Worm (Caenorhabditis elegans) whole organism, L4 larva: ENCODE measurements around the gene sre-43.
A peak's percentile ranks its signal among the peaks of the same experiment; 100 is the strongest.

Source experiments
- F10B5.3 ChIP-seq: sonication (generic microtip); optimal IDR thresholded peaks from 2 replicates; lab custom pipeline; 2016; ENCODE audit warnings: mild to moderate bottlenecking, missing genetic modification characterization, missing compliant biosample characterization
- F26F4.8 ChIP-seq: fragments of 200-800 bp; sonication (Bioruptor generic); conservative IDR thresholded peaks from 2 replicates; pipeline ENCODE4 v1.3.6; 2022; ENCODE audit warnings: missing genetic modification characterization, missing compliant biosample characterization
- F44E2.7 ChIP-seq: fragments of 200-800 bp; sonication (Bioruptor generic); IDR thresholded peaks from 2 replicates; pipeline ENCODE4 v2.1.2; 2022; ENCODE audit warnings: missing genetic modification characterization, missing compliant biosample characterization
- T20F7.1 ChIP-seq: fragments of 200-800 bp; sonication (Bioruptor generic); optimal IDR thresholded peaks from 2 replicates; lab custom pipeline; 2018; ENCODE audit warnings: mild to moderate bottlenecking, missing genetic modification characterization, missing compliant biosample characterization
- T26A8.4 ChIP-seq: fragments of 200-800 bp; sonication (Bioruptor generic); IDR thresholded peaks from 2 replicates; pipeline ENCODE4 v1.3.6; 2022; ENCODE audit warnings: missing genetic modification characterization, missing compliant biosample characterization
- Y48G9A.11 ChIP-seq: fragments of 200-800 bp; sonication (Bioruptor generic); IDR thresholded peaks from 2 replicates; pipeline ENCODE4 v1.3.6; 2022; ENCODE audit warnings: missing genetic modification reagents, missing genetic modification characterization, missing compliant biosample characterization
- ZK337.2 ChIP-seq: fragments of 200-800 bp; sonication (Bioruptor generic); IDR thresholded peaks from 2 replicates; pipeline ENCODE4 v1.3.6; 2022; ENCODE audit warnings: missing genetic modification reagents, missing genetic modification characterization, missing compliant biosample characterization
- ZK546.5 ChIP-seq, 2 experiments: sonication (generic microtip); optimal IDR thresholded peaks; 2 replicates each; lab custom pipeline; 2017; ENCODE audit warnings: missing biosample characterization in 2 of 2, missing genetic modification characterization in 2 of 2
- ceh-32 ChIP-seq: sonication (generic microtip); optimal IDR thresholded peaks from 2 replicates; lab custom pipeline; 2016; ENCODE audit warnings: mild to moderate bottlenecking, missing genetic modification characterization, missing compliant biosample characterization; ENCODE audit not compliant: poor library complexity
- ceh-44 ChIP-seq: fragments of 200-800 bp; sonication (Bioruptor generic); IDR thresholded peaks from 2 replicates; pipeline ENCODE4 v1.3.6; 2022; ENCODE audit warnings: missing genetic modification reagents, missing genetic modification characterization, missing compliant biosample characterization
- ceh-62 ChIP-seq: sonication (generic microtip); optimal IDR thresholded peaks from 2 replicates; lab custom pipeline; 2017; ENCODE audit warnings: missing biosample characterization, missing genetic modification characterization
- ceh-82 ChIP-seq: sonication (generic microtip); optimal IDR thresholded peaks from 2 replicates; lab custom pipeline; 2017; ENCODE audit warnings: missing biosample characterization, missing genetic modification characterization
- ces-1 ChIP-seq: fragments of 150-350 bp; sonication (generic microtip); optimal IDR thresholded peaks from 4 replicates; lab custom pipeline; 2014; ENCODE audit warnings: missing biosample characterization, missing genetic modification reagents, missing genetic modification characterization
- ctbp-1 ChIP-seq: fragments of 200-800 bp; sonication (Bioruptor generic); IDR thresholded peaks from 2 replicates; pipeline ENCODE4 v1.3.6; 2022; ENCODE audit warnings: missing genetic modification reagents, missing genetic modification characterization, missing compliant biosample characterization
- daf-12 ChIP-seq: fragments of 150-350 bp; optimal IDR thresholded peaks from 2 replicates; lab custom pipeline; 2014; ENCODE audit warnings: missing biosample characterization, missing genetic modification reagents, missing genetic modification characterization
- daf-16 ChIP-seq, 3 experiments: sonication (generic microtip); optimal IDR thresholded peaks; 2 replicates each; lab custom pipeline; 2016 to 2017; ENCODE audit warnings: missing genetic modification characterization in 3 of 3, missing genetic modification reagents in 3 of 3, mild to moderate bottlenecking in 2 of 3, missing compliant biosample characterization in 2 of 3, missing biosample characterization in 1 of 3, moderate library complexity in 1 of 3
- daf-19 ChIP-seq: fragments of 200-800 bp; sonication (Bioruptor generic); conservative IDR thresholded peaks from 2 replicates; pipeline ENCODE4 v1.3.6; 2022; ENCODE audit warnings: missing genetic modification characterization, missing compliant biosample characterization
- daf-8 ChIP-seq: fragments of 200-800 bp; sonication (Bioruptor generic); IDR thresholded peaks from 2 replicates; pipeline ENCODE4 v1.3.6; 2022; ENCODE audit warnings: missing genetic modification characterization, missing compliant biosample characterization
- dmd-6 ChIP-seq: fragments of 200-800 bp; sonication (Bioruptor generic); IDR thresholded peaks from 2 replicates; pipeline ENCODE4 v1.3.6; 2022; ENCODE audit warnings: missing genetic modification reagents, missing genetic modification characterization, missing compliant biosample characterization
- dmd-8 ChIP-seq: fragments of 200-800 bp; sonication (Bioruptor generic); IDR thresholded peaks from 2 replicates; pipeline ENCODE4 v1.3.6; 2022; ENCODE audit warnings: missing genetic modification characterization, missing compliant biosample characterization
- egl-27 ChIP-seq: sonication (generic microtip); optimal IDR thresholded peaks from 3 replicates; lab custom pipeline; 2017; ENCODE audit warnings: missing biosample characterization, missing genetic modification reagents, missing genetic modification characterization
- fkh-10 ChIP-seq: fragments of 150-350 bp; optimal IDR thresholded peaks from 2 replicates; lab custom pipeline; 2014; ENCODE audit warnings: missing biosample characterization, missing genetic modification reagents, missing genetic modification characterization
- fos-1 ChIP-seq: fragments of 150-350 bp; optimal IDR thresholded peaks from 2 replicates; lab custom pipeline; 2014; ENCODE audit warnings: missing biosample characterization, missing genetic modification characterization
- gei-8 ChIP-seq: fragments of 200-800 bp; sonication (Bioruptor generic); optimal IDR thresholded peaks from 2 replicates; lab custom pipeline; 2018; ENCODE audit warnings: mild to moderate bottlenecking, missing genetic modification characterization, missing compliant biosample characterization
- hlh-11 ChIP-seq: fragments of 200-800 bp; sonication (Bioruptor generic); optimal IDR thresholded peaks from 2 replicates; lab custom pipeline; 2018; ENCODE audit warnings: mild to moderate bottlenecking, missing genetic modification characterization, missing compliant biosample characterization
- hlh-30 ChIP-seq: sonication (generic microtip); optimal IDR thresholded peaks from 2 replicates; lab custom pipeline; 2017; ENCODE audit warnings: antibody characterized with exemption, mild to moderate bottlenecking, missing genetic modification characterization, missing compliant biosample characterization; ENCODE audit not compliant: insufficient read depth
- jun-1 ChIP-seq: fragments of 150-350 bp; optimal IDR thresholded peaks from 2 replicates; lab custom pipeline; 2014; ENCODE audit warnings: missing biosample characterization, missing genetic modification reagents, missing genetic modification characterization
- lim-7 ChIP-seq: fragments of 200-800 bp; sonication (Bioruptor generic); IDR thresholded peaks from 2 replicates; pipeline ENCODE4 v1.3.6; 2022; ENCODE audit warnings: missing genetic modification characterization, missing compliant biosample characterization
- lin-13 ChIP-seq: fragments of 150-350 bp; optimal IDR thresholded peaks from 2 replicates; lab custom pipeline; 2014; ENCODE audit warnings: missing biosample characterization, missing genetic modification reagents, missing genetic modification characterization
- lin-15B ChIP-seq: fragments of 150-350 bp; sonication (generic microtip); optimal IDR thresholded peaks from 3 replicates; lab custom pipeline; 2014; ENCODE audit warnings: missing biosample characterization, missing genetic modification characterization
- lin-29 ChIP-seq: fragments of 200-800 bp; sonication (Bioruptor generic); IDR thresholded peaks from 2 replicates; pipeline ENCODE4 v1.3.6; 2022; ENCODE audit warnings: missing genetic modification reagents, missing genetic modification characterization, missing compliant biosample characterization
- lir-3 ChIP-seq: sonication (generic microtip); optimal IDR thresholded peaks from 2 replicates; lab custom pipeline; 2016; ENCODE audit warnings: mild to moderate bottlenecking, missing genetic modification characterization, missing compliant biosample characterization
- mdt-29 ChIP-seq: fragments of 200-800 bp; sonication (Bioruptor generic); IDR thresholded peaks from 2 replicates; pipeline ENCODE4 v1.3.6; 2022; ENCODE audit warnings: missing genetic modification reagents, missing genetic modification characterization, missing compliant biosample characterization
- mxl-3 ChIP-seq: fragments of 200-800 bp; sonication (Bioruptor generic); optimal IDR thresholded peaks from 2 replicates; lab custom pipeline; 2018; ENCODE audit warnings: mild to moderate bottlenecking, missing genetic modification characterization, missing compliant biosample characterization
- nhr-102 ChIP-seq: sonication (generic microtip); optimal IDR thresholded peaks from 2 replicates; lab custom pipeline; 2016; ENCODE audit warnings: mild to moderate bottlenecking, missing genetic modification characterization, moderate library complexity, missing compliant biosample characterization
- nhr-11 ChIP-seq: fragments of 150-350 bp; optimal IDR thresholded peaks from 2 replicates; lab custom pipeline; 2014; ENCODE audit warnings: missing biosample characterization, missing genetic modification characterization
- nhr-111 ChIP-seq: fragments of 200-800 bp; sonication (Bioruptor generic); optimal IDR thresholded peaks from 2 replicates; lab custom pipeline; 2018; ENCODE audit warnings: mild to moderate bottlenecking, missing genetic modification characterization, missing compliant biosample characterization
- nhr-237 ChIP-seq: sonication (generic microtip); optimal IDR thresholded peaks from 2 replicates; lab custom pipeline; 2017; ENCODE audit warnings: missing biosample characterization, missing genetic modification characterization
- nhr-25 ChIP-seq: sonication (generic microtip); optimal IDR thresholded peaks from 2 replicates; lab custom pipeline; 2017; ENCODE audit warnings: missing genetic modification characterization, mild to moderate bottlenecking, missing compliant biosample characterization, antibody characterized with exemption, moderate library complexity, borderline replicate concordance; ENCODE audit not compliant: insufficient read depth
- nhr-41 ChIP-seq: fragments of 200-800 bp; sonication (Bioruptor generic); IDR thresholded peaks from 2 replicates; pipeline ENCODE4 v1.3.6; 2022; ENCODE audit warnings: missing genetic modification reagents, missing genetic modification characterization, missing compliant biosample characterization
- nhr-48 ChIP-seq: sonication (generic microtip); optimal IDR thresholded peaks from 2 replicates; lab custom pipeline; 2016; ENCODE audit warnings: mild to moderate bottlenecking, missing genetic modification characterization, missing compliant biosample characterization
- php-3 ChIP-seq: fragments of 200-800 bp; sonication (Bioruptor generic); IDR thresholded peaks from 2 replicates; pipeline ENCODE4 v1.3.6; 2022; ENCODE audit warnings: missing genetic modification reagents, missing genetic modification characterization, missing compliant biosample characterization
- pqm-1 ChIP-seq: sonication (generic microtip); optimal IDR thresholded peaks from 2 replicates; lab custom pipeline; 2017; ENCODE audit warnings: missing biosample characterization, missing genetic modification characterization
- rbr-2 ChIP-seq: sonication (generic microtip); optimal IDR thresholded peaks from 2 replicates; lab custom pipeline; 2016; ENCODE audit warnings: missing genotype, missing genetic modification characterization, missing compliant biosample characterization
- set-16 ChIP-seq: fragments of 200-800 bp; sonication (Bioruptor generic); IDR thresholded peaks from 2 replicates; pipeline ENCODE4 v1.3.6; 2022; ENCODE audit warnings: missing genetic modification reagents, missing genetic modification characterization, missing compliant biosample characterization
- snpc-4 ChIP-seq: fragments of 150-350 bp; optimal IDR thresholded peaks from 2 replicates; lab custom pipeline; 2014; ENCODE audit warnings: missing biosample characterization, missing genetic modification characterization
- spr-3 ChIP-seq: fragments of 200-800 bp; sonication (Bioruptor generic); optimal IDR thresholded peaks from 2 replicates; lab custom pipeline; 2018; ENCODE audit warnings: mild to moderate bottlenecking, missing genetic modification characterization, missing compliant biosample characterization
- unc-130 ChIP-seq: sonication (generic microtip); optimal IDR thresholded peaks from 2 replicates; lab custom pipeline; 2016; ENCODE audit warnings: missing genetic modification reagents, missing genetic modification characterization, missing compliant biosample characterization
- unc-62 ChIP-seq, 3 experiments: fragments of 150-350 bp in 1 of 3; sonication (generic microtip); optimal IDR thresholded peaks in 2 of 3; peaks in 1 of 3; 1 replicate in 1 of 3; 2 replicates in 2 of 3; lab custom pipeline; 2014 to 2017; ENCODE audit warnings: missing biosample characterization in 3 of 3, missing genetic modification characterization in 3 of 3, missing genetic modification reagents in 3 of 3, missing genotype in 1 of 3
- zip-11 ChIP-seq: fragments of 200-800 bp; sonication (Bioruptor generic); IDR thresholded peaks from 2 replicates; pipeline ENCODE4 v1.3.6; 2022; ENCODE audit warnings: missing genetic modification characterization, missing compliant biosample characterization
- ztf-7 ChIP-seq: fragments of 150-350 bp; optimal IDR thresholded peaks from 2 replicates; lab custom pipeline; 2014; ENCODE audit warnings: missing biosample characterization, missing genetic modification characterization

The sre-43 gene

DNA sequence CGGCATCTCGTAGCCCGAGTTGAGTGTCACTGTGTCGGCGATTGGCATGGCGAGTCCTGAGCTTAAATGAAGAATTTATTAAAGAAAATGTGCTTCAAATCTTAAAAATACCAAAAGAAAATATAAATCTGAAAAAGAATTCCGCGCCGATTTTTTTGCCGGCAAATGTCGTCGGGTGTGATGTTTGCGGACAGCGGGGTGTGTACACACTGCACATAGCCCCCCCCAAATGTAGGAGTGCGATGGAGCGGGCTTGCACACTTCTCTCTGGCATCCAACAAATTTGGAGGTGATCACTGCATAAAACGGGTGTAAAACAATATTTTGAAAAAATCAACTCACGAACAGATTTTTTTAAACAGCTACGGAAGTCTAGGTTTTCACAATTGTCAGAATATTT, 7.3 kb upstream of the sre-43 start, which contains the start of gene Y39G8B.2 (continued):
- TF ChIP-seq nhr-11 (peak; percentile 72), spr-3 (GFP tag; lab: Kevin White, UChicago) (no peak), nhr-25 (tag; lab: Kevin White, UChicago) (peak; percentile 66), daf-16 (GFP tag; optimal IDR thresholded peaks at IDR 0.05; lab: Kevin White, UChicago) (no peak), daf-16 (tag; optimal IDR thresholded peaks at IDR 0.05; lab: Kevin White, UChicago) (peak; percentile 71), T26A8.4 (GFP tag; lab: Robert Waterston, UW) (no peak), set-16 (GFP tag; lab: Robert Waterston, UW) (no peak), Y48G9A.11 (GFP tag; lab: Robert Waterston, UW) (no peak), ceh-82 (tag; lab: Kevin White, UChicago) (no peak), jun-1 (tag; lab: Kevin White, UChicago) (peak; percentile 66), nhr-237 (tag; lab: Kevin White, UChicago) (no peak), mxl-3 (peak; percentile 76), unc-62 (GFP tag; optimal IDR thresholded peaks at IDR 0.05 in 1 of 2; lab: Kevin White, UChicago) (peak in 1 of 2 experiments; percentile 97), unc-62 (tag; optimal IDR thresholded peaks at IDR 0.05; lab: Kevin White, UChicago) (no peak), snpc-4 (tag; lab: Kevin White, UChicago) (no peak), nhr-41 (no peak), egl-27 (no peak), fos-1 (tag; lab: Kevin White, UChicago) (no peak), nhr-48 (tag; lab: Kevin White, UChicago) (no peak), php-3 (no peak), dmd-6 (GFP tag; lab: Robert Waterston, UW) (peak; percentile 72), fkh-10 (peak; percentile 59), zip-11 (GFP tag; lab: Robert Waterston, UW) (no peak), F10B5.3 (no peak), hlh-30 (tag; lab: Kevin White, UChicago) (peak; percentile 72), nhr-102 (tag; lab: Kevin White, UChicago) (no peak), ZK337.2 (GFP tag; lab: Robert Waterston, UW) (no peak), T20F7.1 (no peak), hlh-11 (peak; percentile 81), F44E2.7 (no peak), daf-8 (GFP tag; lab: Robert Waterston, UW) (no peak), nhr-111 (no peak), ctbp-1 (GFP tag; lab: Robert Waterston, UW) (no peak; the same call in 1 of the 2 replicates), ceh-62 (tag; lab: Kevin White, UChicago) (no peak), pqm-1 (tag; lab: Kevin White, UChicago) (no peak), daf-19 (GFP tag; lab: Robert Waterston, UW) (no peak), dmd-8 (GFP tag; lab: Robert Waterston, UW) (no peak), gei-8 (no peak), lin-29 (peak; percentile 37; the same call in 1 of the 2 replicates), ceh-44 (GFP tag; lab: Robert Waterston, UW) (no peak), ceh-32 (tag; lab: Kevin White, UChicago) (no peak), F26F4.8 (GFP tag; lab: Robert Waterston, UW) (no peak), unc-130 (no peak), ztf-7 (tag; lab: Kevin White, UChicago) (no peak), lim-7 (no peak), ces-1 (GFP tag; lab: Kevin White, UChicago) (no peak), daf-12 (tag; lab: Kevin White, UChicago) (no peak), lin-15B (tag; lab: Kevin White, UChicago) (peak; percentile 75), mdt-29 (GFP tag; lab: Robert Waterston, UW) (no peak), lir-3 (no peak), rbr-2 (tag; lab: Kevin White, UChicago) (peak; percentile 88), ZK546.5 (tag; optimal IDR thresholded peaks at IDR 0.05; lab: Kevin White, UChicago) (no peak), lin-13 (peak; percentile 86)
